Fruit fly (Drosophila melanogaster): ENCODE measurements around the gene CG17377.

DNA sequence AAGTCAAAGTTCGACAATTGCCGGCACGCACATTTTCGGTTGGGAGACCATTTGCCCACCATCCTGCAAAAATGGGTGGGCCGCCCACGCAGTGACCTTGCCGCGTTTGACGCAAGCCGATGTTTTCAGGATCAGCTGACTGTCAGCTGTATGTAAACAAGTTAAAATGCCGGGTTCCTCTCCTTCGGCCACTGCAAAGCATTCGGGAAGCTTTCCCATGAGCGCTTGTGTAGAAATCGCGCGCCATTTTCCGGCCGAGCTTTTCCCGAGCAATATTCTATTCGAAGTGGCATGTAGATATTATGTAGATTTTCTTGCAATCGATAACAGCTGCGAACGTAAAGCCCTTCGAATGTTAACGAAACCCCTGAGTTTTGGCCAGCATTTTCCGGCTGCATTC is 29.0 kb downstream of the CG17377 start, which contains the start of gene CG17378:
- TF ChIP-seq psq (optimal IDR thresholded peaks at IDR 0.05) (no peak), insv (optimal IDR thresholded peaks at IDR 0.05) (no peak)

Measured in Kc167 (cell line).